Worm (Caenorhabditis elegans): ENCODE data around the gene pen-2.

Gene pen-2

ce11 chrIII:11380555-11380954 is 37.4 kb downstream of the pen-2 start (continued):
- TF ChIP-seq ceh-20 (GFP tag; IDR thresholded peaks at IDR 0.05) (no peak), jun-1 (tag; optimal IDR thresholded peaks at IDR 0.05) (no peak), madf-9 (GFP tag; conservative IDR thresholded peaks at IDR 0.05) (no peak), nhr-111 (GFP tag; optimal IDR thresholded peaks at IDR 0.05) (no peak), T26A8.4 (GFP tag; IDR thresholded peaks at IDR 0.05) (no peak), attf-4 (tag; optimal IDR thresholded peaks at IDR 0.05) (no peak), hlh-11 (tag; optimal IDR thresholded peaks at IDR 0.05) (peak; percentile 58), php-3 (GFP tag; IDR thresholded peaks at IDR 0.05) (no peak), lin-1 (GFP tag; IDR thresholded peaks at IDR 0.05) (no peak), hif-1 (tag; optimal IDR thresholded peaks at IDR 0.05) (no peak), D1046.2 (GFP tag; IDR thresholded peaks at IDR 0.05) (no peak), zfp-2 (tag; optimal IDR thresholded peaks at IDR 0.05) (no peak), lin-38 (GFP tag; IDR thresholded peaks at IDR 0.05) (no peak), lsy-2 (tag; optimal IDR thresholded peaks at IDR 0.05) (peak in 1 of 2 experiments; percentile 23), Y105C5A.15 (GFP tag; IDR thresholded peaks at IDR 0.05) (no peak), sdz-12 (GFP tag; optimal IDR thresholded peaks at IDR 0.05) (no peak), mxl-2 (GFP tag; conservative IDR thresholded peaks at IDR 0.05) (no peak), F37D6.2 (tag; optimal IDR thresholded peaks at IDR 0.05) (no peak), ama-1 (optimal IDR thresholded peaks at IDR 0.05) (no peak), R02D3.7 (tag; optimal IDR thresholded peaks at IDR 0.05) (no peak), nhr-28 (tag; optimal IDR thresholded peaks at IDR 0.05) (peak; percentile 21), ceh-44 (GFP tag; IDR thresholded peaks at IDR 0.05) (no peak), lir-3 (tag; optimal IDR thresholded peaks at IDR 0.05) (no peak), mxl-3 (GFP tag; optimal IDR thresholded peaks at IDR 0.05) (peak; percentile 88), F49E8.2 (tag; optimal IDR thresholded peaks at IDR 0.05; ENCODE audit: borderline replicate concordance) (no peak), nhr-76 (tag; optimal IDR thresholded peaks at IDR 0.05) (no peak), ceh-28 (tag; optimal IDR thresholded peaks at IDR 0.05) (no peak), hmg-1.1 (GFP tag; IDR thresholded peaks at IDR 0.05) (0 out of 2 replicates have a peak, but pooled peaks have one; percentile 8), vab-7 (GFP tag; IDR thresholded peaks at IDR 0.05) (no peak), nhr-237 (tag; optimal IDR thresholded peaks at IDR 0.05) (no peak), nhr-42 (GFP tag; IDR thresholded peaks at IDR 0.05) (no peak), saeg-2 (GFP tag; IDR thresholded peaks at IDR 0.05) (no peak), daf-8 (GFP tag; IDR thresholded peaks at IDR 0.05) (no peak), mdl-1 (tag; optimal IDR thresholded peaks at IDR 0.05) (no peak), fkh-10 (GFP tag; optimal IDR thresholded peaks at IDR 0.05) (peak; percentile 31), F44E2.7 (GFP tag; IDR thresholded peaks at IDR 0.05) (no peak), daf-12 (tag; optimal IDR thresholded peaks at IDR 0.05) (no peak), ztf-11 (tag; optimal IDR thresholded peaks at IDR 0.05) (no peak), fos-1 (tag; optimal IDR thresholded peaks at IDR 0.05) (no peak), zip-2 (tag; optimal IDR thresholded peaks at IDR 0.05) (no peak), mep-1 (tag; optimal IDR thresholded peaks at IDR 0.05) (peak; percentile 28), duxl-1 (tag; optimal IDR thresholded peaks at IDR 0.05; ENCODE audit: poor library complexity) (no peak), nhr-41 (GFP tag; IDR thresholded peaks at IDR 0.05) (no peak), snpc-4 (tag; optimal IDR thresholded peaks at IDR 0.05) (no peak), F26F4.8 (GFP tag; conservative IDR thresholded peaks at IDR 0.05) (no peak), dpl-1 (GFP tag; optimal IDR thresholded peaks at IDR 0.05) (no peak), spr-3 (GFP tag; optimal IDR thresholded peaks at IDR 0.05) (no peak), tag-97 (GFP tag; IDR thresholded peaks at IDR 0.05) (no peak), ceh-82 (tag; optimal IDR thresholded peaks at IDR 0.05) (no peak), zag-1 (tag; optimal IDR thresholded peaks at IDR 0.05) (no peak), ctbp-1 (GFP tag; IDR thresholded peaks at IDR 0.05) (no peak), nhr-77 (tag; optimal IDR thresholded peaks at IDR 0.05) (no peak), aha-1 (tag) (no peak), mes-2 (tag; optimal IDR thresholded peaks at IDR 0.05; ENCODE audit: poor library complexity, severe bottlenecking) (peak; percentile 27)

Measured in whole organism, L4 larva.